Worm (Caenorhabditis elegans) whole organism, L1 larva: ENCODE measurements around the gene ZC155.4.

Source experiments
- ceh-82 ChIP-seq, 3 experiments: fragments of 150-350 bp in 1 of 3; sonication (generic microtip) in 2 of 3; optimal IDR thresholded peaks; 2 replicates each; lab custom pipeline; 2014 to 2017; ENCODE audit warnings: missing biosample characterization in 3 of 3, missing genetic modification characterization in 3 of 3
- egl-27 ChIP-seq, 2 experiments: fragments of 150-350 bp in 1 of 2; sonication (generic microtip); optimal IDR thresholded peaks; 3 replicates each; lab custom pipeline; 2017 to 2018; ENCODE audit warnings: missing biosample characterization in 2 of 2, missing genetic modification characterization in 2 of 2, missing genetic modification reagents in 2 of 2
- elt-2 ChIP-seq: sonication (generic microtip); optimal IDR thresholded peaks from 2 replicates; lab custom pipeline; 2016; ENCODE audit warnings: missing genetic modification characterization, mild to moderate bottlenecking, inconsistent platforms, missing compliant biosample characterization, missing genetic modification reagents
- elt-3 ChIP-seq, 6 experiments: fragments of 150-350 bp in 1 of 6; sonication (generic microtip); optimal IDR thresholded peaks; 2 replicates each; lab custom pipeline; 2017 to 2018; ENCODE audit warnings: missing biosample characterization in 6 of 6, missing genetic modification characterization in 6 of 6, inconsistent platforms in 1 of 6
- fkh-10 ChIP-seq: sonication (generic microtip); optimal IDR thresholded peaks from 2 replicates; lab custom pipeline; 2017; ENCODE audit warnings: missing biosample characterization, missing genetic modification reagents, missing genetic modification characterization
- lin-14 ChIP-seq: fragments of 200-800 bp; sonication (Bioruptor generic); optimal IDR thresholded peaks from 2 replicates; lab custom pipeline; 2018; ENCODE audit warnings: mild to moderate bottlenecking, missing genetic modification characterization, moderate library complexity, missing compliant biosample characterization
- lin-39 ChIP-seq: fragments of 150-350 bp; optimal IDR thresholded peaks from 2 replicates; lab custom pipeline; 2014; ENCODE audit warnings: missing biosample characterization, missing genetic modification reagents, missing genetic modification characterization
- lir-3 ChIP-seq: sonication (generic microtip); optimal IDR thresholded peaks from 2 replicates; lab custom pipeline; 2016; ENCODE audit warnings: mild to moderate bottlenecking, missing genetic modification characterization, moderate library complexity, missing compliant biosample characterization; ENCODE audit not compliant: poor library complexity
- lsy-2 ChIP-seq, 2 experiments: fragments of 150-350 bp; optimal IDR thresholded peaks; 2 replicates each; lab custom pipeline; 2014; ENCODE audit warnings: missing biosample characterization in 2 of 2, missing genetic modification characterization in 2 of 2
- nhr-237 ChIP-seq: fragments of 150-350 bp; optimal IDR thresholded peaks from 2 replicates; lab custom pipeline; 2014; ENCODE audit warnings: missing biosample characterization, missing genetic modification characterization
- nhr-76 ChIP-seq: sonication (generic microtip); optimal IDR thresholded peaks from 2 replicates; lab custom pipeline; 2017; ENCODE audit warnings: missing biosample characterization, missing genetic modification characterization
- tbx-2 ChIP-seq: sonication (generic microtip); optimal IDR thresholded peaks from 2 replicates; lab custom pipeline; 2016; ENCODE audit warnings: missing genetic modification characterization, missing compliant biosample characterization
- unc-62 ChIP-seq: fragments of 150-350 bp; optimal IDR thresholded peaks from 2 replicates; lab custom pipeline; 2014; ENCODE audit warnings: missing biosample characterization, missing genetic modification reagents, missing genetic modification characterization
- unc-86 ChIP-seq: sonication (generic microtip); optimal IDR thresholded peaks from 2 replicates; lab custom pipeline; 2016; ENCODE audit warnings: missing genetic modification characterization, missing compliant biosample characterization

ce11 chrIII:5206861-5207414, 8.3 kb downstream of the ZC155.4 start, which contains the start of gene morc-1:
- TF ChIP-seq ceh-82 (tag; optimal IDR thresholded peaks at IDR 0.05; lab: Kevin White, UChicago) (no peak), lir-3 (tag; lab: Kevin White, UChicago) (no peak), unc-86 (tag; lab: Kevin White, UChicago) (no peak), lsy-2 (tag; optimal IDR thresholded peaks at IDR 0.05; lab: Kevin White, UChicago) (no peak), elt-2 (tag; lab: Kevin White, UChicago) (no peak), tbx-2 (no peak), elt-3 (tag; optimal IDR thresholded peaks at IDR 0.05; lab: Kevin White, UChicago) (no peak), nhr-76 (tag; lab: Kevin White, UChicago) (no peak), lin-14 (GFP tag; lab: Kevin White, UChicago) (no peak), fkh-10 (no peak), nhr-237 (tag; lab: Kevin White, UChicago) (no peak), lin-39 (tag; lab: Kevin White, UChicago) (no peak), egl-27 (tag; optimal IDR thresholded peaks at IDR 0.05; lab: Kevin White, UChicago) (no peak), unc-62 (GFP tag; lab: Kevin White, UChicago) (no peak)
